Worm (Caenorhabditis elegans) whole organism, late embryonic: Measurements from ENCODE around the gene F25B5.5.

ENCODE experiments used
- C38D4.7 ChIP-seq: fragments of 200-800 bp; sonication (Bioruptor generic); optimal IDR thresholded peaks from 2 replicates; lab custom pipeline; 2018; ENCODE audit warnings: mild to moderate bottlenecking, missing genetic modification characterization, moderate library complexity, missing compliant biosample characterization
- K09A11.1 ChIP-seq: sonication (generic microtip); optimal IDR thresholded peaks from 2 replicates; lab custom pipeline; 2017; ENCODE audit warnings: antibody characterized with exemption, mild to moderate bottlenecking, missing genetic modification characterization, missing compliant biosample characterization; ENCODE audit not compliant: insufficient read depth
- T23F11.4 ChIP-seq: fragments of 200-800 bp; sonication (Bioruptor generic); optimal IDR thresholded peaks from 2 replicates; lab custom pipeline; 2018; ENCODE audit warnings: mild to moderate bottlenecking, missing genetic modification characterization, missing compliant biosample characterization
- ahr-1 ChIP-seq: sonication (generic microtip); optimal IDR thresholded peaks from 2 replicates; lab custom pipeline; 2016; ENCODE audit warnings: missing genetic modification characterization, missing compliant biosample characterization
- ama-1 ChIP-seq: fragments of 150-350 bp; optimal IDR thresholded peaks from 2 replicates; lab custom pipeline; 2014
- ceh-18 ChIP-seq: sonication (generic microtip); optimal IDR thresholded peaks from 2 replicates; lab custom pipeline; 2016; ENCODE audit warnings: missing genetic modification characterization, missing compliant biosample characterization
- ceh-19 ChIP-seq: fragments of 200-800 bp; sonication (Bioruptor generic); optimal IDR thresholded peaks from 2 replicates; lab custom pipeline; 2018; ENCODE audit warnings: mild to moderate bottlenecking, missing genetic modification characterization, missing compliant biosample characterization
- ceh-24 ChIP-seq: sonication (generic microtip); optimal IDR thresholded peaks from 2 replicates; lab custom pipeline; 2016; ENCODE audit warnings: mild to moderate bottlenecking, missing genetic modification characterization, missing compliant biosample characterization
- ceh-30 ChIP-seq: fragments of 150-350 bp; optimal IDR thresholded peaks from 2 replicates; lab custom pipeline; 2014; ENCODE audit warnings: missing biosample characterization, missing genetic modification characterization
- ceh-31 ChIP-seq: sonication (generic microtip); optimal IDR thresholded peaks from 2 replicates; lab custom pipeline; 2016; ENCODE audit warnings: missing genetic modification characterization, missing compliant biosample characterization
- ceh-34 ChIP-seq: sonication (generic microtip); optimal IDR thresholded peaks from 2 replicates; lab custom pipeline; 2016; ENCODE audit warnings: mild to moderate bottlenecking, missing genetic modification characterization, missing compliant biosample characterization
- ceh-45 ChIP-seq: fragments of 200-800 bp; sonication (Bioruptor generic); IDR thresholded peaks from 2 replicates; pipeline ENCODE4 v1.3.6; 2022; ENCODE audit warnings: missing genetic modification reagents, missing genetic modification characterization, missing compliant biosample characterization
- ceh-48 ChIP-seq: sonication (generic microtip); optimal IDR thresholded peaks from 2 replicates; lab custom pipeline; 2016; ENCODE audit warnings: missing genetic modification characterization, inconsistent platforms, missing compliant biosample characterization
- elt-2 ChIP-seq: sonication (generic microtip); optimal IDR thresholded peaks from 2 replicates; lab custom pipeline; 2016; ENCODE audit warnings: missing genetic modification reagents, missing genetic modification characterization, missing compliant biosample characterization
- elt-4 ChIP-seq: sonication (generic microtip); optimal IDR thresholded peaks from 2 replicates; lab custom pipeline; 2016; ENCODE audit warnings: missing genetic modification characterization, missing compliant biosample characterization
- ets-4 ChIP-seq: sonication (generic microtip); optimal IDR thresholded peaks from 2 replicates; lab custom pipeline; 2016; ENCODE audit warnings: missing genetic modification characterization, missing compliant biosample characterization
- fax-1 ChIP-seq: sonication (generic microtip); optimal IDR thresholded peaks from 2 replicates; lab custom pipeline; 2016; ENCODE audit warnings: missing genotype, missing genetic modification characterization, missing compliant biosample characterization
- gmeb-2 ChIP-seq: sonication (generic microtip); optimal IDR thresholded peaks from 2 replicates; lab custom pipeline; 2016; ENCODE audit warnings: missing genetic modification characterization, inconsistent platforms, missing compliant biosample characterization
- hlh-30 ChIP-seq: sonication (generic microtip); optimal IDR thresholded peaks from 2 replicates; lab custom pipeline; 2017; ENCODE audit warnings: antibody characterized with exemption, missing genetic modification characterization, missing compliant biosample characterization; ENCODE audit not compliant: insufficient read depth
- hlh-8 ChIP-seq: sonication (generic microtip); optimal IDR thresholded peaks from 2 replicates; lab custom pipeline; 2016; ENCODE audit warnings: missing genotype, missing genetic modification characterization, missing compliant biosample characterization
- nhr-11 ChIP-seq: fragments of 150-350 bp; optimal IDR thresholded peaks from 2 replicates; lab custom pipeline; 2014; ENCODE audit warnings: missing biosample characterization, missing genetic modification characterization
- nhr-232 ChIP-seq: sonication (generic microtip); optimal IDR thresholded peaks from 2 replicates; lab custom pipeline; 2016; ENCODE audit warnings: missing genetic modification characterization, missing compliant biosample characterization
- odd-2 ChIP-seq: sonication (generic microtip); optimal IDR thresholded peaks from 2 replicates; lab custom pipeline; 2017; ENCODE audit warnings: antibody characterized with exemption, mild to moderate bottlenecking, missing genetic modification characterization, missing compliant biosample characterization
- pag-3 ChIP-seq: sonication (generic microtip); optimal IDR thresholded peaks from 2 replicates; lab custom pipeline; 2016; ENCODE audit warnings: missing compliant biosample characterization, missing genetic modification characterization, borderline replicate concordance
- pat-9 ChIP-seq: fragments of 200-800 bp; sonication (Bioruptor generic); optimal IDR thresholded peaks from 2 replicates; lab custom pipeline; 2018; ENCODE audit warnings: mild to moderate bottlenecking, missing genetic modification characterization, moderate library complexity, missing compliant biosample characterization
- pax-1 ChIP-seq: fragments of 150-350 bp; optimal IDR thresholded peaks from 2 replicates; lab custom pipeline; 2014; ENCODE audit warnings: missing biosample characterization, missing genetic modification characterization
- pha-4 ChIP-seq: fragments of 150-350 bp; optimal IDR thresholded peaks from 2 replicates; lab custom pipeline; 2018; ENCODE audit warnings: missing biosample characterization, missing genetic modification reagents, missing genetic modification characterization
- pqm-1 ChIP-seq: sonication (generic microtip); optimal IDR thresholded peaks from 2 replicates; lab custom pipeline; 2016; ENCODE audit warnings: missing genetic modification characterization, missing compliant biosample characterization
- pros-1 ChIP-seq: fragments of 150-350 bp; optimal IDR thresholded peaks from 2 replicates; lab custom pipeline; 2014; ENCODE audit warnings: missing biosample characterization, missing genetic modification reagents, missing genetic modification characterization
- ref-2 ChIP-seq: sonication (generic microtip); optimal IDR thresholded peaks from 2 replicates; lab custom pipeline; 2016; ENCODE audit warnings: missing genetic modification characterization, missing compliant biosample characterization
- rnt-1 ChIP-seq: sonication (generic microtip); optimal IDR thresholded peaks from 2 replicates; lab custom pipeline; 2016; ENCODE audit warnings: missing genetic modification characterization, missing compliant biosample characterization
- sdc-2 ChIP-seq: sonication (generic microtip); optimal IDR thresholded peaks from 2 replicates; lab custom pipeline; 2016; ENCODE audit warnings: missing genotype, missing genetic modification characterization, missing compliant biosample characterization
- sox-4 ChIP-seq: sonication (generic microtip); optimal IDR thresholded peaks from 2 replicates; lab custom pipeline; 2017; ENCODE audit warnings: mild to moderate bottlenecking, missing genetic modification characterization, inconsistent platforms, missing compliant biosample characterization
- tbx-2 ChIP-seq: sonication (generic microtip); optimal IDR thresholded peaks from 2 replicates; lab custom pipeline; 2016; ENCODE audit warnings: missing genetic modification characterization, missing compliant biosample characterization
- unc-55 ChIP-seq: sonication (generic microtip); optimal IDR thresholded peaks from 2 replicates; lab custom pipeline; 2017; ENCODE audit warnings: missing biosample characterization, missing genetic modification reagents, missing genetic modification characterization
- zip-5 ChIP-seq: sonication (generic microtip); optimal IDR thresholded peaks from 2 replicates; lab custom pipeline; 2016; ENCODE audit warnings: missing genetic modification characterization, missing compliant biosample characterization

F25B5.5 gene

ce11 chrIII:5934138-5934658, 11.7 kb downstream of the F25B5.5 start:
- TF ChIP-seq fax-1 (tag; lab: Kevin White, UChicago) = no peak
- TF ChIP-seq ceh-18 (tag; lab: Kevin White, UChicago) = no peak
- TF ChIP-seq ceh-31 = no peak
- no peak for TF ChIP-seq ahr-1
- TF ChIP-seq sox-4 (tag; lab: Kevin White, UChicago) = no peak
- no peak for TF ChIP-seq ceh-48 (tag; lab: Kevin White, UChicago)
- TF ChIP-seq ceh-30 (tag; lab: Kevin White, UChicago) = no peak
- TF ChIP-seq ceh-19 (GFP tag; lab: Kevin White, UChicago) = no peak
- no peak for TF ChIP-seq pha-4
- no peak for TF ChIP-seq elt-2 (tag; lab: Kevin White, UChicago)
- TF ChIP-seq elt-4 (tag; lab: Kevin White, UChicago) = no peak

- TF ChIP-seq hlh-8 = no peak
- TF ChIP-seq pax-1 = no peak
- TF ChIP-seq nhr-232 = no peak
- no peak for TF ChIP-seq pag-3 (tag; lab: Kevin White, UChicago)
- no peak for TF ChIP-seq hlh-30
- no peak for TF ChIP-seq sox-4 (tag; lab: Kevin White, UChicago)
- TF ChIP-seq pros-1 (tag; lab: Kevin White, UChicago) = no peak
- TF ChIP-seq nhr-11 (tag; lab: Kevin White, UChicago) = no peak
- TF ChIP-seq ceh-31 = no peak
- TF ChIP-seq odd-2 (tag; lab: Kevin White, UChicago) = no peak
- no peak for TF ChIP-seq ceh-24 (tag; lab: Kevin White, UChicago)
- TF ChIP-seq ref-2 (tag; lab: Kevin White, UChicago) = no peak
- no peak for TF ChIP-seq sdc-2 (tag; lab: Kevin White, UChicago)
- TF ChIP-seq T23F11.4 (GFP tag; lab: Kevin White, UChicago) = no peak
- no peak for TF ChIP-seq ceh-45
- no peak for TF ChIP-seq unc-55 (GFP tag; lab: Kevin White, UChicago)
- no peak for TF ChIP-seq gmeb-2 (tag; lab: Kevin White, UChicago)
- no peak for TF ChIP-seq K09A11.1 (tag; lab: Kevin White, UChicago)
- TF ChIP-seq fax-1 (tag; lab: Kevin White, UChicago) = no peak
- no peak for TF ChIP-seq C38D4.7 (GFP tag; lab: Kevin White, UChicago)
These were observed 13.1 kb downstream of the F25B5.5 start, which contains the start of gene zmp-1 for ce11 chrIII:5932853-5933252. Gene zmp-1 (minus strand): TSS chrIII:5932953.

ce11 chrIII:5931433-5931994, 14.4 kb downstream of the F25B5.5 start, which contains the start of gene EGAP1.5:
Gene EGAP1.5 (plus strand): TSS chrIII:5931721.
- TF ChIP-seq ets-4 (tag; lab: Kevin White, UChicago) = no peak
- no peak for TF ChIP-seq hlh-30
- no peak for TF ChIP-seq tbx-2 (tag; lab: Kevin White, UChicago)
- TF ChIP-seq pqm-1 (tag; lab: Kevin White, UChicago) = no peak
- TF ChIP-seq ama-1 (lab: Kevin White, UChicago) = no peak
- no peak for TF ChIP-seq zip-5 (tag; lab: Kevin White, UChicago)
- peak; percentile 28 for TF ChIP-seq pat-9 (tag; lab: Kevin White, UChicago)
- peak; percentile 37 for TF ChIP-seq ceh-34
- no peak for TF ChIP-seq fax-1 (tag; lab: Kevin White, UChicago)

- TF ChIP-seq unc-55 (GFP tag; lab: Kevin White, UChicago) (peak; percentile 26), hlh-8 (peak; percentile 25), rnt-1 (tag; lab: Kevin White, UChicago) (peak; percentile 0), ceh-30 (tag; lab: Kevin White, UChicago) (no peak)
These were observed 15.3 kb downstream of the F25B5.5 start for ce11 chrIII:5930659-5931058.
